Worm (Caenorhabditis elegans) whole organism, L3 larva: Measurements from ENCODE around the gene acp-1.

Experiments used
- aly-2 ChIP-seq: fragments of 150-350 bp; optimal IDR thresholded peaks from 2 replicates; lab custom pipeline; 2014; ENCODE audit warnings: missing biosample characterization, missing genetic modification characterization
- ama-1 ChIP-seq: fragments of 150-350 bp; optimal IDR thresholded peaks from 2 replicates; lab custom pipeline; 2018
- daf-12 ChIP-seq: fragments of 150-350 bp; optimal IDR thresholded peaks from 2 replicates; lab custom pipeline; 2014; ENCODE audit warnings: missing biosample characterization, missing genetic modification reagents, missing genetic modification characterization
- fos-1 ChIP-seq: fragments of 150-350 bp; optimal IDR thresholded peaks from 2 replicates; lab custom pipeline; 2014; ENCODE audit warnings: missing biosample characterization, missing genetic modification characterization
- lin-15B ChIP-seq: fragments of 150-350 bp; optimal IDR thresholded peaks from 2 replicates; lab custom pipeline; 2014; ENCODE audit warnings: missing biosample characterization, missing genetic modification characterization
- nhr-11 ChIP-seq: fragments of 150-350 bp; optimal IDR thresholded peaks from 2 replicates; lab custom pipeline; 2014; ENCODE audit warnings: missing biosample characterization, missing genetic modification characterization
- nhr-237 ChIP-seq: fragments of 150-350 bp; optimal IDR thresholded peaks from 2 replicates; lab custom pipeline; 2014; ENCODE audit warnings: missing biosample characterization, missing genetic modification characterization
- nhr-77 ChIP-seq: fragments of 150-350 bp; optimal IDR thresholded peaks from 2 replicates; lab custom pipeline; 2014; ENCODE audit warnings: missing biosample characterization, missing genetic modification characterization
- tbx-2 ChIP-seq: sonication (generic microtip); optimal IDR thresholded peaks from 2 replicates; lab custom pipeline; 2016; ENCODE audit warnings: mild to moderate bottlenecking, missing genetic modification characterization, missing compliant biosample characterization
- unc-39 ChIP-seq: sonication (generic microtip); optimal IDR thresholded peaks from 4 replicates; lab custom pipeline; 2017; ENCODE audit warnings: missing biosample characterization, missing genetic modification characterization
- unc-62 ChIP-seq: fragments of 150-350 bp; sonication (generic microtip); optimal IDR thresholded peaks from 4 replicates; lab custom pipeline; 2014; ENCODE audit warnings: missing biosample characterization, missing genetic modification reagents, missing genetic modification characterization
- ztf-11 ChIP-seq: fragments of 150-350 bp; optimal IDR thresholded peaks from 2 replicates; lab custom pipeline; 2014; ENCODE audit warnings: missing biosample characterization, missing genetic modification characterization

DNA sequence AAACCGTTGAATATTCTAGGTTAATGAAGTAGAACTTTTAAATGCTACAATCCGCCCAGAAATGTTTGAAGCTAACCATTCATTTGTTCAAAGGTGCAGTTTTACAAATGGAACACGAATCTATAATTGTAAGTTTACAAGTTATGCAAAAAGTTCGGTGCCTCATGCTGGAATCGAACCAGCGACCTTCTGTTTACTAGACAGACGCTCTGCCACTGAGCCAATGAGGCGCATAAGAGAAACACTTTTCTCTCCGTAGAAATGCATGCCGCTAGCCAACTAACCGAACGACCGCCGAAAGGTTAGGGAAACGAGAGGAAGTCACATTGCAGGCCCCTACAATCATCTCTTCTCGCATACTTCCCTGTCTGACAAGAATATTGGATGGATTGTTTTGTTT lies 14.0 kb downstream of the acp-1 start:
- TF ChIP-seq daf-12 (tag; lab: Kevin White, UChicago) (no peak), ztf-11 (tag; lab: Kevin White, UChicago) (no peak), lin-15B (no peak), unc-62 (GFP tag; lab: Kevin White, UChicago) (no peak), aly-2 (no peak), nhr-237 (tag; lab: Kevin White, UChicago) (no peak), tbx-2 (tag; lab: Kevin White, UChicago) (peak; percentile 65), nhr-11 (no peak), ama-1 (lab: Kevin White, UChicago) (no peak), unc-39 (tag; lab: Kevin White, UChicago) (no peak), fos-1 (tag; lab: Kevin White, UChicago) (no peak), nhr-77 (no peak)
